Worm (Caenorhabditis elegans): ENCODE results near the gene ife-1.

DNA sequence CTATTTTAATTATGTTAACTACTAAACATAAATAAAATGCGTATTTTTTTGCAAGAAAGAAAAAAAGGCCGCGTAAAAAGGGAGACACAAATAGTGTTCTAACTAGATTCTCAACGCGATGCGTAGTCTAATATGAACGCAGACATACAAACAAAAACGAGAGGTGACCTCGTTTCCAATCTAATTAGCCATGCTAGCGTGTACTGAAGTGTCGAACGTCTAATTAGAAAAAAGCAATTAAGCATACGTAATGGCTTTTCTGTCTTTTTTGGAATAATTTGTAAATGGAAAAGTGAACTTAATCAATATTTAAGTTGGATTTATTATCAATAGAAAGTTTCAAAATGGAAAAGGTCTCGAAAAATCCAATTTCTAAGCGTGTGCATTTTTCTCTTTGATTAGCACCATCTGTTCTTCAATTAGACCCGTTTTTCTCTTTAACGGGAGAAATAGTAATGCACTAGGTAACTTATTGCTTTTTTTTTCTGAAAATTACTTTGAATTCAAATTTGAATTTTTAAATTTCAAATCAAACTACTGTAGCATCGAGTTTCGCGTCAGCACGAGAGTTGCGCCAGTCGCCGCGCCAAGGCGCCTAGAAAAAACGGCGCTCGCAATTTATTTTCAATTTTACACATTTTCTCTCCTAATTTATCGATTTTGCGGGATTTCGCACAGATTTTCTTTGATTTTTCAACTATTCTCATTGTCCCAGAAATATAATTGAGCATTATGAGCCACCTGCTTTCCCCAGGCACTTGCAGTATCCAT lies 2.5 kb upstream of the ife-1 start:
- TF ChIP-seq elt-1 (tag; optimal IDR thresholded peaks at IDR 0.05; ENCODE audit: borderline replicate concordance, insufficient read depth) (no peak), nhr-237 (tag; optimal IDR thresholded peaks at IDR 0.05) (no peak), nhr-12 (tag; optimal IDR thresholded peaks at IDR 0.05) (no peak)
